Fruit fly (Drosophila melanogaster) whole organism, wandering third instar larva: ENCODE measurements around the gene Est-Q.

Experiments
- Abd-B ChIP-seq: fragments of >200 bp; optimal IDR thresholded peaks from 2 replicates; lab custom pipeline; 2017; ENCODE audit warnings: missing biosample characterization, missing genetic modification characterization
- CG32264 ChIP-seq: fragments of 200-800 bp; sonication (Bioruptor generic); optimal IDR thresholded peaks from 2 replicates; lab custom pipeline; 2016; ENCODE audit warnings: missing biosample characterization, missing genetic modification characterization
- CG9705 ChIP-seq: fragments of 200-800 bp; sonication (Bioruptor generic); optimal IDR thresholded peaks from 2 replicates; lab custom pipeline; 2018; ENCODE audit warnings: missing biosample characterization, mild to moderate bottlenecking, missing genetic modification characterization
- CrebA ChIP-seq: fragments of 200-800 bp; sonication (Bioruptor generic); optimal IDR thresholded peaks from 2 replicates; lab custom pipeline; 2016; ENCODE audit warnings: missing biosample characterization, mild to moderate bottlenecking, missing genetic modification characterization, borderline replicate concordance
- Dfd ChIP-seq: fragments of >200 bp; optimal IDR thresholded peaks from 2 replicates; lab custom pipeline; 2017; ENCODE audit warnings: missing biosample characterization, missing genetic modification characterization
- Dif ChIP-seq: fragments of 200-275, 200-300 bp; sonication (Bioruptor generic); optimal IDR thresholded peaks from 2 replicates; lab custom pipeline; 2018; ENCODE audit warnings: missing biosample characterization, missing genetic modification characterization; ENCODE audit not compliant: partially characterized antibody
- GATAd ChIP-seq: sonication (Bioruptor generic); optimal IDR thresholded peaks from 2 replicates; lab custom pipeline; 2016; ENCODE audit warnings: missing biosample characterization, missing genetic modification characterization
- Hnf4 ChIP-seq: fragments of 200-800 bp; sonication (Bioruptor generic); optimal IDR thresholded peaks from 2 replicates; lab custom pipeline; 2016; ENCODE audit warnings: missing biosample characterization, mild to moderate bottlenecking, missing genetic modification characterization
- Hr78 ChIP-seq: fragments of >200 bp; optimal IDR thresholded peaks from 2 replicates; lab custom pipeline; 2017; ENCODE audit warnings: missing biosample characterization, missing genetic modification characterization
- Hr83 ChIP-seq: fragments of 200-300 bp; sonication (Bioruptor generic); optimal IDR thresholded peaks from 2 replicates; lab custom pipeline; 2016; ENCODE audit warnings: missing biosample characterization, mild to moderate bottlenecking, missing genetic modification characterization, moderate library complexity; ENCODE audit not compliant: poor library complexity, severe bottlenecking
- Jra ChIP-seq: sonication (Bioruptor generic); optimal IDR thresholded peaks from 2 replicates; lab custom pipeline; 2016; ENCODE audit warnings: missing biosample characterization, missing genetic modification characterization
- Mio ChIP-seq: sonication (Bioruptor generic); optimal IDR thresholded peaks from 2 replicates; lab custom pipeline; 2016; ENCODE audit warnings: missing biosample characterization, missing genetic modification characterization
- Myc ChIP-seq: fragments of >200 bp; optimal IDR thresholded peaks from 2 replicates; lab custom pipeline; 2017
- N ChIP-seq: fragments of >200 bp; optimal IDR thresholded peaks from 2 replicates; lab custom pipeline; 2018; ENCODE audit warnings: missing biosample characterization, missing external identifiers, missing genetic modification characterization
- Rel ChIP-seq, 2 experiments: fragments of 200-800 bp; sonication (Bioruptor generic) in 1 of 2; optimal IDR thresholded peaks; 2 replicates in 1 of 2; 3 replicates in 1 of 2; lab custom pipeline; 2016 to 2019; ENCODE audit warnings: mild to moderate bottlenecking in 2 of 2, missing biosample characterization in 2 of 2, missing genetic modification characterization in 2 of 2, moderate library complexity in 1 of 2
- Sp1 ChIP-seq: fragments of 200-800 bp; sonication (Bioruptor generic); optimal IDR thresholded peaks from 3 replicates; lab custom pipeline; 2019; ENCODE audit warnings: missing biosample characterization, mild to moderate bottlenecking, missing genetic modification characterization, moderate library complexity
- Vsx2 ChIP-seq: fragments of 200-300, 225-300 bp; sonication (Bioruptor generic); optimal IDR thresholded peaks from 2 replicates; lab custom pipeline; 2018; ENCODE audit warnings: missing biosample characterization, missing genetic modification characterization; ENCODE audit not compliant: partially characterized antibody
- br ChIP-seq: fragments of 200-800 bp; sonication (Bioruptor generic); optimal IDR thresholded peaks from 2 replicates; lab custom pipeline; 2016; ENCODE audit warnings: missing biosample characterization, missing genetic modification characterization
- dl ChIP-seq, 2 experiments: fragments of 175-275, 200-275 bp in 1 of 2; fragments of 200-275 bp in 1 of 2; sonication (Bioruptor generic); optimal IDR thresholded peaks; lab custom pipeline; 2018; ENCODE audit warnings: mild to moderate bottlenecking in 2 of 2, missing biosample characterization in 2 of 2, missing genetic modification characterization in 2 of 2, moderate library complexity in 2 of 2; ENCODE audit not compliant: partially characterized antibody in 2 of 2, insufficient read depth in 1 of 2
- dmrt93B ChIP-seq: fragments of 200-800 bp; sonication (Bioruptor generic); optimal IDR thresholded peaks from 2 replicates; lab custom pipeline; 2018; ENCODE audit warnings: missing biosample characterization, mild to moderate bottlenecking, missing genetic modification characterization
- ey ChIP-seq: fragments of 200-800 bp; sonication (Bioruptor generic); optimal IDR thresholded peaks from 2 replicates; lab custom pipeline; 2016; ENCODE audit warnings: missing biosample characterization, missing genetic modification characterization
- fru ChIP-seq: fragments of 200-800 bp; sonication (Bioruptor generic); optimal IDR thresholded peaks from 3 replicates; lab custom pipeline; 2016; ENCODE audit warnings: missing biosample characterization, mild to moderate bottlenecking, missing genetic modification characterization
- h ChIP-seq: fragments of 200-800 bp; sonication (Bioruptor generic); optimal IDR thresholded peaks from 3 replicates; lab custom pipeline; 2016; ENCODE audit warnings: missing biosample characterization, mild to moderate bottlenecking, missing genetic modification characterization
- jim ChIP-seq: fragments of 175-275, 200-325 bp; sonication (Bioruptor generic); optimal IDR thresholded peaks from 2 replicates; lab custom pipeline; 2016; ENCODE audit warnings: missing biosample characterization, mild to moderate bottlenecking, missing genetic modification characterization
- pan ChIP-seq: fragments of >200 bp; optimal IDR thresholded peaks from 2 replicates; lab custom pipeline; 2017
- psq ChIP-seq: fragments of 200-800 bp; sonication (Bioruptor generic); optimal IDR thresholded peaks from 3 replicates; lab custom pipeline; 2017; ENCODE audit warnings: missing biosample characterization, mild to moderate bottlenecking, missing genetic modification characterization, moderate library complexity
- rgr ChIP-seq: fragments of 200-800 bp; sonication (Bioruptor generic); optimal IDR thresholded peaks from 3 replicates; lab custom pipeline; 2016; ENCODE audit warnings: missing biosample characterization, mild to moderate bottlenecking, missing genetic modification characterization
- sage ChIP-seq: fragments of 200-800 bp; sonication (Bioruptor generic); optimal IDR thresholded peaks from 2 replicates; lab custom pipeline; 2016; ENCODE audit warnings: missing biosample characterization, mild to moderate bottlenecking, missing genetic modification characterization
- tai ChIP-seq: sonication (Bioruptor generic); optimal IDR thresholded peaks from 2 replicates; lab custom pipeline; 2016; ENCODE audit warnings: missing biosample characterization, missing genetic modification characterization
- woc ChIP-seq: sonication (Bioruptor generic); optimal IDR thresholded peaks from 2 replicates; lab custom pipeline; 2016; ENCODE audit warnings: missing biosample characterization, mild to moderate bottlenecking, missing genetic modification characterization

The Est-Q gene

dm6 chr3L:21462860-21463259, 38.4 kb upstream of the Est-Q start:
- no peak for TF ChIP-seq Abd-B (GFP tag; lab: Kevin White, UChicago)
- no peak for TF ChIP-seq jim
- no peak for TF ChIP-seq Dfd (GFP tag; lab: Kevin White, UChicago)
- TF ChIP-seq psq (GFP tag; lab: Kevin White, UChicago): no peak
- no peak for TF ChIP-seq fru
- TF ChIP-seq sage (GFP tag; lab: Kevin White, UChicago): no peak
- TF ChIP-seq Myc (lab: Kevin White, UChicago): no peak
- TF ChIP-seq Sp1: no peak
- no peak for TF ChIP-seq pan (lab: Kevin White, UChicago)

- no peak for TF ChIP-seq dmrt93B (GFP tag; lab: Kevin White, UChicago)
- peak; percentile 98 for TF ChIP-seq Dfd (GFP tag; lab: Kevin White, UChicago)
- no peak for TF ChIP-seq GATAd (GFP tag; lab: Kevin White, UChicago)
Measured at dm6 chr3L:21464240-21464639, 37.0 kb upstream of the Est-Q start.

- TF ChIP-seq dl (GFP tag; optimal IDR thresholded peaks at IDR 0.05; lab: Kevin White, UChicago; ENCODE audit: insufficient read depth in 1 of 2, partially characterized antibody in 2 of 2): no peak
- no peak for TF ChIP-seq Mio (GFP tag; lab: Kevin White, UChicago)
- TF ChIP-seq Abd-B (GFP tag; lab: Kevin White, UChicago): no peak
- TF ChIP-seq fru: no peak
- TF ChIP-seq h (GFP tag; lab: Kevin White, UChicago): no peak
- no peak for TF ChIP-seq CG32264 (GFP tag; lab: Kevin White, UChicago)
- no peak for TF ChIP-seq Vsx2 (GFP tag; lab: Kevin White, UChicago)
- no peak for TF ChIP-seq sage (GFP tag; lab: Kevin White, UChicago)
- TF ChIP-seq CG9705 (GFP tag; lab: Kevin White, UChicago): no peak
Measured at dm6 chr3L:21465261-21466112, 35.7 kb upstream of the Est-Q start.

- no peak for TF ChIP-seq dl (GFP tag; optimal IDR thresholded peaks at IDR 0.05; lab: Kevin White, UChicago; ENCODE audit: insufficient read depth in 1 of 2, partially characterized antibody in 2 of 2)
- no peak for TF ChIP-seq Hnf4 (GFP tag; lab: Kevin White, UChicago)
- no peak for TF ChIP-seq h (GFP tag; lab: Kevin White, UChicago)
- no peak for TF ChIP-seq N (GFP tag; lab: Kevin White, UChicago)
- no peak for TF ChIP-seq sage (GFP tag; lab: Kevin White, UChicago)
- peak; percentile 93 for TF ChIP-seq Dfd (GFP tag; lab: Kevin White, UChicago)
- no peak for TF ChIP-seq woc (GFP tag; lab: Kevin White, UChicago)
Measured at dm6 chr3L:21471895-21472294, 29.3 kb upstream of the Est-Q start.

dm6 chr3L:21476429-21477006, 24.7 kb upstream of the Est-Q start, which contains the start of gene croc:
croc (minus strand) TSS chr3L:21476479.
- TF ChIP-seq woc (GFP tag; lab: Kevin White, UChicago) (no peak), CrebA (GFP tag; lab: Kevin White, UChicago) (no peak), sage (GFP tag; lab: Kevin White, UChicago) (no peak)

- no peak for TF ChIP-seq Rel (GFP tag; optimal IDR thresholded peaks at IDR 0.05; lab: Kevin White, UChicago)
- no peak for TF ChIP-seq Rel (tag; optimal IDR thresholded peaks at IDR 0.05; lab: Kevin White, UChicago)
- TF ChIP-seq Dif (GFP tag; lab: Kevin White, UChicago): no peak
- no peak for TF ChIP-seq rgr (GFP tag; lab: Kevin White, UChicago)
- TF ChIP-seq h (GFP tag; lab: Kevin White, UChicago): no peak
- TF ChIP-seq Sp1: no peak
- no peak for TF ChIP-seq psq (GFP tag; lab: Kevin White, UChicago)
- no peak for TF ChIP-seq ey
- no peak for TF ChIP-seq GATAd (GFP tag; lab: Kevin White, UChicago)
- no peak for TF ChIP-seq N (GFP tag; lab: Kevin White, UChicago)
- no peak for TF ChIP-seq jim
- no peak for TF ChIP-seq br (GFP tag; lab: Kevin White, UChicago)
- TF ChIP-seq Hr83: no peak
- no peak for TF ChIP-seq sage (GFP tag; lab: Kevin White, UChicago)
- no peak for TF ChIP-seq Vsx2 (GFP tag; lab: Kevin White, UChicago)
- TF ChIP-seq CG32264 (GFP tag; lab: Kevin White, UChicago): no peak
- TF ChIP-seq Jra (GFP tag; lab: Kevin White, UChicago): no peak
- no peak for TF ChIP-seq tai (GFP tag; lab: Kevin White, UChicago)
- TF ChIP-seq CG9705 (GFP tag; lab: Kevin White, UChicago): no peak
- no peak for TF ChIP-seq Hr78 (GFP tag; lab: Kevin White, UChicago)
- TF ChIP-seq, all 38 proteins: peak for 0
Measured at dm6 chr3L:21477866-21478265, 23.4 kb upstream of the Est-Q start.
